Worm (Caenorhabditis elegans) whole organism, L1 larva: ENCODE results near the gene srt-15.

Experiments
- elt-3 ChIP-seq, 6 experiments: fragments of 150-350 bp in 1 of 6; sonication (generic microtip); optimal IDR thresholded peaks; 2 replicates each; lab custom pipeline; 2017 to 2018; ENCODE audit warnings: missing biosample characterization in 6 of 6, missing genetic modification characterization in 6 of 6, inconsistent platforms in 1 of 6
- lin-39 ChIP-seq: fragments of 150-350 bp; optimal IDR thresholded peaks from 2 replicates; lab custom pipeline; 2014; ENCODE audit warnings: missing biosample characterization, missing genetic modification reagents, missing genetic modification characterization
- snpc-4 ChIP-seq: fragments of 150-350 bp; optimal IDR thresholded peaks from 2 replicates; lab custom pipeline; 2014; ENCODE audit warnings: missing biosample characterization, missing genetic modification characterization

ce11 chrV:3065928-3066327 is 4.0 kb upstream of the srt-15 start, which contains the start of gene srh-185:
- TF ChIP-seq elt-3 (tag; optimal IDR thresholded peaks at IDR 0.05; lab: Kevin White, UChicago) (no peak), lin-39 (no peak), snpc-4 (tag; lab: Kevin White, UChicago) (no peak)
